Fruit fly (Drosophila melanogaster) whole organism, embryonic: ENCODE data around the gene SrpRbeta.

Experiments
- Atf3 ChIP-seq: fragments of 200-800 bp; sonication (Bioruptor generic); optimal IDR thresholded peaks from 3 replicates; lab custom pipeline; 2016; ENCODE audit warnings: missing biosample characterization, missing genetic modification characterization
- CG1024 ChIP-seq: fragments of 200-800 bp; sonication (Bioruptor generic); IDR thresholded peaks from 2 replicates; pipeline ENCODE4 v1.3.6; 2022; ENCODE audit warnings: missing biosample characterization, missing genetic modification characterization
- CG10321 ChIP-seq: fragments of 200-800 bp; sonication (Bioruptor generic); IDR thresholded peaks from 2 replicates; pipeline ENCODE4 v1.3.6; 2022; ENCODE audit warnings: missing biosample characterization, missing genetic modification characterization
- CG14050 ChIP-seq: fragments of 200-800 bp; sonication (Bioruptor generic); IDR thresholded peaks from 3 replicates; pipeline ENCODE4 v1.3.6; 2022; ENCODE audit warnings: missing biosample characterization, missing genetic modification characterization
- CG14860 ChIP-seq: fragments of 200-800 bp; sonication (Bioruptor generic); IDR thresholded peaks from 3 replicates; pipeline ENCODE4 v1.3.6; 2022; ENCODE audit warnings: missing biosample characterization, missing genetic modification characterization; ENCODE audit not compliant: partially characterized antibody
- CG15601 ChIP-seq: fragments of 200-800 bp; sonication (Bioruptor generic); optimal IDR thresholded peaks from 3 replicates; lab custom pipeline; 2019; ENCODE audit warnings: missing biosample characterization, mild to moderate bottlenecking, missing genetic modification characterization, moderate library complexity
- CG16813 ChIP-seq: fragments of 200-800 bp; sonication (Bioruptor generic); IDR thresholded peaks from 3 replicates; pipeline ENCODE4 v1.3.6; 2022; ENCODE audit warnings: missing biosample characterization, missing genetic modification characterization; ENCODE audit not compliant: partially characterized antibody
- CG17361 ChIP-seq: fragments of 200-800 bp; sonication (Bioruptor generic); IDR thresholded peaks from 3 replicates; pipeline ENCODE4 v1.3.6; 2022; ENCODE audit warnings: missing biosample characterization, missing genetic modification characterization
- CG1832 ChIP-seq: fragments of 200-800 bp; sonication (Bioruptor generic); optimal IDR thresholded peaks from 2 replicates; lab custom pipeline; 2017; ENCODE audit warnings: missing biosample characterization, mild to moderate bottlenecking, missing genetic modification characterization, inconsistent platforms
- CG2202 ChIP-seq: fragments of 200-800 bp; sonication (Bioruptor generic); optimal IDR thresholded peaks from 2 replicates; lab custom pipeline; 2018; ENCODE audit warnings: missing biosample characterization, mild to moderate bottlenecking, missing genetic modification characterization
- CG2875 ChIP-seq: fragments of 200-800 bp; sonication (Bioruptor generic); optimal IDR thresholded peaks from 2 replicates; lab custom pipeline; 2017; ENCODE audit warnings: missing biosample characterization, mild to moderate bottlenecking, missing genetic modification characterization, missing genetic modification reagents
- CG30020 ChIP-seq: fragments of 200-800 bp; optimal IDR thresholded peaks from 2 replicates; lab custom pipeline; 2019; ENCODE audit warnings: missing biosample characterization, mild to moderate bottlenecking, missing genetic modification characterization, moderate library complexity
- CG30431 ChIP-seq: fragments of 200-800 bp; sonication (Bioruptor generic); optimal IDR thresholded peaks from 2 replicates; lab custom pipeline; 2017; ENCODE audit warnings: missing biosample characterization, missing genetic modification characterization
- CG3065 ChIP-seq: fragments of 200-800 bp; sonication (Bioruptor generic); optimal IDR thresholded peaks from 2 replicates; lab custom pipeline; 2016; ENCODE audit warnings: missing biosample characterization, missing genetic modification characterization
- CG33557 ChIP-seq: fragments of 200-800 bp; sonication (Bioruptor generic); optimal IDR thresholded peaks from 2 replicates; lab custom pipeline; 2019; ENCODE audit warnings: missing biosample characterization, mild to moderate bottlenecking, missing genetic modification characterization, moderate library complexity
- CG3407 ChIP-seq: fragments of 200-800 bp; sonication (Bioruptor generic); optimal IDR thresholded peaks from 2 replicates; lab custom pipeline; 2018; ENCODE audit warnings: missing biosample characterization, mild to moderate bottlenecking, missing genetic modification characterization
- CG3995 ChIP-seq: fragments of 200-800 bp; sonication (Bioruptor generic); optimal IDR thresholded peaks from 3 replicates; lab custom pipeline; 2016; ENCODE audit warnings: missing biosample characterization, missing genetic modification characterization
- CG4820 ChIP-seq: fragments of 200-800 bp; sonication (Bioruptor generic); optimal IDR thresholded peaks from 3 replicates; lab custom pipeline; 2016; ENCODE audit warnings: missing biosample characterization, missing genetic modification characterization
- CG5245 ChIP-seq: fragments of 200-800 bp; sonication (Bioruptor generic); optimal IDR thresholded peaks from 3 replicates; lab custom pipeline; 2016; ENCODE audit warnings: missing biosample characterization, missing genetic modification characterization
- CG6254 ChIP-seq: fragments of 200-800 bp; sonication (Bioruptor generic); optimal IDR thresholded peaks from 3 replicates; lab custom pipeline; 2017; ENCODE audit warnings: mild to moderate bottlenecking, missing biosample characterization, missing genetic modification reagents, missing genetic modification characterization
- CG6813 ChIP-seq: fragments of 200-800 bp; sonication (Bioruptor generic); optimal IDR thresholded peaks from 2 replicates; lab custom pipeline; 2017; ENCODE audit warnings: missing biosample characterization, missing genetic modification characterization, mild to moderate bottlenecking, moderate library complexity, missing genetic modification reagents
- CG7357 ChIP-seq: fragments of 200-800 bp; sonication (Bioruptor generic); IDR thresholded peaks from 3 replicates; pipeline ENCODE4 v1.3.6; 2022; ENCODE audit warnings: missing biosample characterization, missing genetic modification characterization
- CG7372 ChIP-seq: fragments of 200-800 bp; sonication (Bioruptor generic); IDR thresholded peaks from 2 replicates; pipeline ENCODE4 v1.3.6; 2022; ENCODE audit warnings: missing biosample characterization, missing genetic modification characterization
- CG7786 ChIP-seq: fragments of 200-800 bp; sonication (Bioruptor generic); optimal IDR thresholded peaks from 2 replicates; lab custom pipeline; 2016; ENCODE audit warnings: missing biosample characterization, missing genetic modification characterization
- CG8089 ChIP-seq: fragments of 200-800 bp; sonication (Bioruptor generic); optimal IDR thresholded peaks from 3 replicates; lab custom pipeline; 2016; ENCODE audit warnings: missing biosample characterization, missing genetic modification characterization
- CG8944 ChIP-seq: fragments of 200-800 bp; sonication (Bioruptor generic); optimal IDR thresholded peaks from 3 replicates; lab custom pipeline; 2016; ENCODE audit warnings: missing biosample characterization, missing genetic modification characterization
- CHES-1-like ChIP-seq: fragments of 200-800 bp; sonication (Bioruptor generic); optimal IDR thresholded peaks from 2 replicates; lab custom pipeline; 2016; ENCODE audit warnings: missing biosample characterization, missing genetic modification characterization
- CTCF ChIP-seq: fragments of 200-800 bp; sonication (Bioruptor generic); optimal IDR thresholded peaks from 2 replicates; lab custom pipeline; 2017; ENCODE audit warnings: missing biosample characterization, mild to moderate bottlenecking, missing genetic modification characterization, moderate library complexity
- E2f1 ChIP-seq: fragments of 200-800 bp; sonication (Bioruptor generic); IDR thresholded peaks from 2 replicates; pipeline ENCODE4 v1.3.6; 2022; ENCODE audit warnings: missing biosample characterization, missing genetic modification characterization
- Elba2 ChIP-seq: fragments of 200-800 bp; sonication (Bioruptor generic); optimal IDR thresholded peaks from 3 replicates; lab custom pipeline; 2016; ENCODE audit warnings: missing biosample characterization, missing genetic modification characterization
- HmgZ ChIP-seq: fragments of 200-800 bp; sonication (Bioruptor generic); optimal IDR thresholded peaks from 2 replicates; lab custom pipeline; 2018; ENCODE audit warnings: missing biosample characterization, mild to moderate bottlenecking, missing genetic modification characterization
- Kr ChIP-seq: fragments of 200-800 bp; sonication (Bioruptor generic); optimal IDR thresholded peaks from 2 replicates; lab custom pipeline; 2017; ENCODE audit warnings: missing biosample characterization, mild to moderate bottlenecking, missing genetic modification characterization
- Nf-YB ChIP-seq: fragments of 200-800 bp; sonication (Bioruptor generic); optimal IDR thresholded peaks from 3 replicates; lab custom pipeline; 2019; ENCODE audit warnings: missing biosample characterization, mild to moderate bottlenecking, missing genetic modification characterization, moderate library complexity
- PHDP ChIP-seq: fragments of 200-800 bp; sonication (Bioruptor generic); optimal IDR thresholded peaks from 3 replicates; lab custom pipeline; 2018; ENCODE audit warnings: missing biosample characterization, mild to moderate bottlenecking, missing genetic modification characterization, moderate library complexity
- Sox102F ChIP-seq: fragments of 200-800 bp; sonication (Bioruptor generic); optimal IDR thresholded peaks from 2 replicates; lab custom pipeline; 2018; ENCODE audit warnings: missing biosample characterization, mild to moderate bottlenecking, missing genetic modification characterization, moderate library complexity
- al ChIP-seq: fragments of 200-800 bp; sonication (Bioruptor generic); IDR thresholded peaks from 2 replicates; pipeline ENCODE4 v1.3.6; 2022; ENCODE audit warnings: missing biosample characterization, missing genetic modification characterization
- crp ChIP-seq, 2 experiments: fragments of 200-800 bp; sonication (Bioruptor generic); optimal IDR thresholded peaks; 2 replicates in 1 of 2; 3 replicates in 1 of 2; lab custom pipeline; 2017; ENCODE audit warnings: missing biosample characterization in 2 of 2, missing genetic modification characterization in 2 of 2, mild to moderate bottlenecking in 1 of 2, moderate library complexity in 1 of 2
- dan ChIP-seq: fragments of 200-800 bp; sonication (Bioruptor generic); IDR thresholded peaks from 2 replicates; pipeline ENCODE4 v1.3.6; 2022; ENCODE audit warnings: missing biosample characterization, missing genetic modification characterization
- dysf ChIP-seq: fragments of 200-800 bp; sonication (Bioruptor generic); IDR thresholded peaks from 3 replicates; pipeline ENCODE4 v1.3.6; 2022; ENCODE audit warnings: missing biosample characterization, missing genetic modification characterization
- gce ChIP-seq: fragments of 200-800 bp; sonication (Bioruptor generic); IDR thresholded peaks from 3 replicates; pipeline ENCODE4 v1.3.6; 2022; ENCODE audit warnings: missing biosample characterization, missing genetic modification characterization
- gt ChIP-seq: fragments of 200-800 bp; sonication (Bioruptor generic); IDR thresholded peaks from 2 replicates; pipeline ENCODE4 v1.3.6; 2022; ENCODE audit warnings: missing biosample characterization, missing genetic modification characterization
- hkb ChIP-seq, 2 experiments: fragments of 200-800 bp in 1 of 2; fragments of >200 bp in 1 of 2; sonication (Bioruptor generic) in 1 of 2; IDR thresholded peaks in 1 of 2; optimal IDR thresholded peaks in 1 of 2; 2 replicates each; pipeline versions ENCODE4 v1.3.6 to Lab custom; 2017 to 2022; ENCODE audit warnings: missing biosample characterization in 1 of 2, missing genetic modification characterization in 1 of 2
- pros ChIP-seq: fragments of 200-800 bp; sonication (Bioruptor generic); optimal IDR thresholded peaks from 3 replicates; lab custom pipeline; 2019; ENCODE audit warnings: missing biosample characterization, mild to moderate bottlenecking, missing genetic modification characterization, moderate library complexity
- psq ChIP-seq: fragments of 200-800 bp; sonication (Bioruptor generic); optimal IDR thresholded peaks from 2 replicates; lab custom pipeline; 2017; ENCODE audit warnings: missing biosample characterization, missing genetic modification characterization
- salm ChIP-seq: fragments of 200-800 bp; sonication (Bioruptor generic); optimal IDR thresholded peaks from 2 replicates; lab custom pipeline; 2018; ENCODE audit warnings: missing biosample characterization, mild to moderate bottlenecking, missing genetic modification characterization
- slbo ChIP-seq: fragments of 200-800 bp; sonication (Bioruptor generic); IDR thresholded peaks from 2 replicates; pipeline ENCODE4 v1.3.6; 2022; ENCODE audit warnings: missing biosample characterization, missing genetic modification characterization
- tio ChIP-seq: fragments of 200-800 bp; sonication (Bioruptor generic); optimal IDR thresholded peaks from 2 replicates; lab custom pipeline; 2017; ENCODE audit warnings: missing biosample characterization, missing genetic modification characterization, inconsistent platforms
- tx ChIP-seq: fragments of 200-800 bp; sonication (Bioruptor generic); optimal IDR thresholded peaks from 2 replicates; lab custom pipeline; 2016; ENCODE audit warnings: missing biosample characterization, missing genetic modification characterization
- unpg ChIP-seq: fragments of 200-800 bp; sonication (Bioruptor generic); optimal IDR thresholded peaks from 3 replicates; lab custom pipeline; 2018; ENCODE audit warnings: missing biosample characterization, mild to moderate bottlenecking, missing genetic modification characterization, moderate library complexity
- zen ChIP-seq: fragments of 200-800 bp; sonication (Bioruptor generic); optimal IDR thresholded peaks from 3 replicates; lab custom pipeline; 2018; ENCODE audit warnings: missing biosample characterization, mild to moderate bottlenecking, missing genetic modification characterization, moderate library complexity

Gene SrpRbeta

dm6 chr3L:8675545-8676084 lies 44.4 kb downstream of the SrpRbeta start, which contains the start of gene hry (continued):
- TF ChIP-seq CG2875 (GFP tag; lab: Kevin White, UChicago), result no peak
- TF ChIP-seq CG8944 (GFP tag; lab: Kevin White, UChicago), result no peak
- TF ChIP-seq PHDP (tag; lab: Kevin White, UChicago), result peak; percentile 23
- TF ChIP-seq CG6254, result peak; percentile 58
- no peak for TF ChIP-seq CG8089 (GFP tag; lab: Kevin White, UChicago)
- TF ChIP-seq CG6813 (GFP tag; lab: Kevin White, UChicago), result peak; percentile 66
- peak; percentile 61 for TF ChIP-seq CG15601
- 0 out of 3 replicates have a peak, but pooled peaks have one; percentile 25 for TF ChIP-seq dysf (GFP tag; lab: Robert Waterston, UW)
- no peak for TF ChIP-seq E2f1 (GFP tag; lab: Robert Waterston, UW)
- TF ChIP-seq CG3407 (GFP tag; lab: Kevin White, UChicago), result peak; percentile 29
- peak; percentile 49 for TF ChIP-seq CG33557 (GFP tag; lab: Kevin White, UChicago)
- TF ChIP-seq dan (GFP tag; lab: Robert Waterston, UW), result no peak
- TF ChIP-seq CG17361 (GFP tag; lab: Robert Waterston, UW), result peak; percentile 17; the same call in 1 of the 3 replicates
- 0 out of 3 replicates have a peak, but pooled peaks have one; percentile 31 for TF ChIP-seq CG14860 (GFP tag; lab: Robert Waterston, UW)
- no peak for TF ChIP-seq hkb (optimal IDR thresholded peaks at IDR 0.05; lab: Kevin White, UChicago)
- peak; percentile 66 for TF ChIP-seq hkb (GFP tag; IDR thresholded peaks at IDR 0.05; lab: Robert Waterston, UW)
- TF ChIP-seq crp (GFP tag; optimal IDR thresholded peaks at IDR 0.05; lab: Kevin White, UChicago), result no peak
- TF ChIP-seq Kr (GFP tag; lab: Kevin White, UChicago), result no peak
- no peak for TF ChIP-seq CG3995 (GFP tag; lab: Kevin White, UChicago)
- no peak for TF ChIP-seq CG30020
- TF ChIP-seq Nf-YB (GFP tag; lab: Kevin White, UChicago), result peak; percentile 83
- peak; percentile 92 for TF ChIP-seq CG5245 (GFP tag; lab: Kevin White, UChicago)
- no peak for TF ChIP-seq Atf3 (GFP tag; lab: Kevin White, UChicago)
- TF ChIP-seq CG7357, result no peak
- TF ChIP-seq CG7372 (GFP tag; lab: Robert Waterston, UW), result peak; percentile 94
- TF ChIP-seq tio (GFP tag; lab: Kevin White, UChicago), result no peak
- peak; percentile 21 for TF ChIP-seq zen (tag; lab: Kevin White, UChicago)
- 0 out of 3 replicates have a peak, but pooled peaks have one; percentile 20 for TF ChIP-seq CG16813
- no peak for TF ChIP-seq CG4820 (GFP tag; lab: Kevin White, UChicago)
- no peak for TF ChIP-seq al (GFP tag; lab: Robert Waterston, UW)
- TF ChIP-seq unpg (GFP tag; lab: Kevin White, UChicago), result peak; percentile 20
- no peak for TF ChIP-seq psq (GFP tag; lab: Kevin White, UChicago)
- no peak for TF ChIP-seq CG1832
- peak; percentile 39 for TF ChIP-seq salm (tag; lab: Kevin White, UChicago)
- TF ChIP-seq CTCF (GFP tag; lab: Kevin White, UChicago), result no peak
- peak; percentile 57; the same call in 1 of the 3 replicates for TF ChIP-seq gce (GFP tag; lab: Robert Waterston, UW)
- no peak for TF ChIP-seq Elba2 (GFP tag; lab: Kevin White, UChicago)
- peak; percentile 42 for TF ChIP-seq HmgZ
- no peak for TF ChIP-seq gt (GFP tag; lab: Robert Waterston, UW)
- TF ChIP-seq CG3065, result no peak
- TF ChIP-seq CG2202 (tag; lab: Kevin White, UChicago), result peak; percentile 56
- TF ChIP-seq CG30431, result no peak
- no peak for TF ChIP-seq tx (GFP tag; lab: Kevin White, UChicago)
- no peak for TF ChIP-seq CG1024 (GFP tag; lab: Robert Waterston, UW)
- TF ChIP-seq CG7786, result no peak
- no peak for TF ChIP-seq CG14050 (GFP tag; lab: Robert Waterston, UW)
- peak; percentile 43 for TF ChIP-seq pros (GFP tag; lab: Kevin White, UChicago)
- TF ChIP-seq CG10321 (GFP tag; lab: Robert Waterston, UW), result peak; percentile 20; the same call in 1 of the 2 replicates
- no peak for TF ChIP-seq Sox102F
- no peak for TF ChIP-seq slbo
- TF ChIP-seq CHES-1-like (GFP tag; lab: Kevin White, UChicago), result no peak
